Worm (Caenorhabditis elegans): Measurements from ENCODE around the gene clec-180.

Gene clec-180

DNA sequence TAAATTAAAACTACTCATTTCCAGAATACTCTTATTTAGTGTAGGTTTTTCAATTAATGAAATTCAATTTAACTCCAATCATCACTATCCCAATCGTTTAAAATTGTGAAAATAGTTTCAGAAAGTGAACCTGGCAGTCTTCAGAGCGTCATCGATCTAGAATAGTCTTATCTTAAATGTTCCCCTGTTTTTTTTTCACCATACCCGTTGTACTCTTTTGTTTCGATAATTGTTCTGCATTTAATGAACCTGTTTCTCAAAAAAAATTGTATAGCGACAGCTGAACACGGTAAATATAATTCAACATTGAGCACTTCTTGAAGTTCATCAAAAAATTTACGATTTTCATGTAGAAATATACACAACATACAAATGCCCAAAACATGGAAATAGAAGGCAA lies 17.4 kb upstream of the clec-180 start:
- TF ChIP-seq cnd-1 (tag; optimal IDR thresholded peaks at IDR 0.05) (no peak), snpc-4 (tag; optimal IDR thresholded peaks at IDR 0.05) (no peak)

DNA sequence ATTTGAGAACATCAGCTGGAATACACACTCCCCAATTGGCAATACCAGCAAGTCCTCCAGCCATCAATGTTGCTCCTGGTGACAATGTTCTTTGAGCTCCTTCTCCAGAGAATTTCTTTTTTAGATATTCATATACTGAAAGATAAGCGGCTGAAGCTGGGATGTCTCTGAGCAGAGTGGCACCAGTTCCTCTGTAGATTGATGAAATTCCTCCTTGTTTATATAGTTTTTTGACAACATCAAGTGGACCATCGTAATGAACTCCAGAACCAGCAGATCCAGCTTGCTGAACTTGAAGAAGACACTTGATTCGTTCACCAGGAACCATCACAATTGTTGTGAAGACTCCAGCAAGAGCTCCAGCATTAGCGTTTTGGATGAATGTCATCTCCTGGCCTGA lies 16.6 kb upstream of the clec-180 start:
- TF ChIP-seq mep-1 (tag; optimal IDR thresholded peaks at IDR 0.05) (no peak), nhr-12 (tag; optimal IDR thresholded peaks at IDR 0.05) (no peak), sptf-1 (tag; optimal IDR thresholded peaks at IDR 0.05) (no peak), nhr-28 (tag; optimal IDR thresholded peaks at IDR 0.05) (no peak), nhr-237 (tag; optimal IDR thresholded peaks at IDR 0.05) (no peak), lin-32 (GFP tag; optimal IDR thresholded peaks at IDR 0.05) (no peak), ztf-11 (tag; optimal IDR thresholded peaks at IDR 0.05) (no peak), lin-13 (tag; optimal IDR thresholded peaks at IDR 0.05) (no peak), drap-1 (GFP tag; optimal IDR thresholded peaks at IDR 0.05) (no peak), flh-1 (GFP tag; optimal IDR thresholded peaks at IDR 0.05) (no peak), lsy-2 (tag; optimal IDR thresholded peaks at IDR 0.05) (no peak), snpc-4 (tag; optimal IDR thresholded peaks at IDR 0.05) (no peak), ceh-43 (GFP tag; optimal IDR thresholded peaks at IDR 0.05) (no peak), elt-1 (tag; optimal IDR thresholded peaks at IDR 0.05; ENCODE audit: borderline replicate concordance, insufficient read depth) (no peak), ceh-83 (GFP tag; optimal IDR thresholded peaks at IDR 0.05) (no peak), cnd-1 (tag; optimal IDR thresholded peaks at IDR 0.05) (no peak), sem-2 (GFP tag; optimal IDR thresholded peaks at IDR 0.05) (no peak), unc-120 (tag; optimal IDR thresholded peaks at IDR 0.05; ENCODE audit: poor library complexity, severe bottlenecking) (no peak), tbx-8 (GFP tag; optimal IDR thresholded peaks at IDR 0.05) (no peak), ham-2 (GFP tag; optimal IDR thresholded peaks at IDR 0.05) (no peak)

DNA sequence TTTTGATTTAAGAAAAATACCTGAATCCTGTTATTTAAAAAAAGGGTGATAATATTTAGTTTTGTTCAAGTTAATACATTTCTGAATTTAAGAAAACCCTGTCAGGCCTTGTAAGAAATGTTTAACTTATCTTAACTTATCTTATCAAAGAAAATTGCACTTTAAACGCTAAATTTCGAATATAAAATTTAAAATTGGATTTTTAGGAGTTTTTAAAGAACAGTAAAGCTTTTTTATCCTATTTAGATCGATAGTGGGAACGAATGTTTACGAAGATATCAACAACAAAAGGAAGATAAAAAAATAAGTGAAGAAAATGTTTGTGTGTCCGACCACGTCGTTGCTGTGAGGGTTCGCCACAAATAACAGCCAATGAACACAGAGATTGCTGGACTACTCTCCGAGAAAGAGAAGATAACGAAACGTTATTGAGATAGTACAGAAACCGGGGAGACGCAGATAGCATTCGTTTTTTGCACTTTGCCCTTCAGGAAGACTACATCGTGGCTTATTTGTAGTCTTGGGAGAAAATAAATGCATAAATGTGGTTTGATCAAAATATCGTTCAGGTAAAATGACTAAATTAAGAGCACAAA lies 15.6 kb upstream of the clec-180 start, which contains the start of gene dif-1:
TSS of gene dif-1 (minus strand) at position 51 of the 596 bp plus-strand sequence.
- TF ChIP-seq nhr-28 (tag; optimal IDR thresholded peaks at IDR 0.05) (no peak), nhr-12 (tag; optimal IDR thresholded peaks at IDR 0.05) (peak; percentile 90)

DNA sequence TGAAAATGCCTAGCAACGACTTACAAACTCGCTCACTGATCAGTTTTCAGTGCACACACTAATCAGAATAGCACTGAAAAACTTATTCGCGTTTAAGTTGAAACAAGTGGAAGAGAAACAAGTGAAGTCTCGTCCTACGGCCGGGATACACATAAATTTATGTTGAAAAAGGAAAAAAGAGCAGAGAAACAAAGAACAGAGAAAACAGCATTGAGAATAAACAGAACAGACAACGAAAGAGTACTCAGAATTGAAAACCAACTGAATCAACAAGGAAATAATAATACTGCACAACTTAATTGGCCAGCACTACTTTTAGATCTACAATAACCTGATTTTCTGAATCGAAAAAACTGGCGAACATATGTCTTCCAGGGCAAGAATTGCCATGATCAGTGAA lies 14.3 kb upstream of the clec-180 start, which contains the start of gene F49E8.6:
TSS of gene F49E8.6 (minus strand) at position 317 of the 400 bp plus-strand sequence.
- no peak for TF ChIP-seq unc-120 (tag; optimal IDR thresholded peaks at IDR 0.05; ENCODE audit: poor library complexity, severe bottlenecking)
- TF ChIP-seq cnd-1 (tag; optimal IDR thresholded peaks at IDR 0.05): no peak
- TF ChIP-seq snpc-4 (tag; optimal IDR thresholded peaks at IDR 0.05): no peak
- TF ChIP-seq ces-1 (GFP tag; optimal IDR thresholded peaks at IDR 0.05): no peak
- no peak for TF ChIP-seq ceh-39 (tag; optimal IDR thresholded peaks at IDR 0.05)
- TF ChIP-seq bed-3 (GFP tag; optimal IDR thresholded peaks at IDR 0.05): no peak
- TF ChIP-seq mls-2 (tag; optimal IDR thresholded peaks at IDR 0.05): no peak
- no peak for TF ChIP-seq elt-1 (tag; optimal IDR thresholded peaks at IDR 0.05; ENCODE audit: borderline replicate concordance, insufficient read depth)
- TF ChIP-seq elt-3 (tag; optimal IDR thresholded peaks at IDR 0.05): no peak
- no peak for TF ChIP-seq ceh-43 (GFP tag; optimal IDR thresholded peaks at IDR 0.05)
- no peak for TF ChIP-seq unc-39 (tag; optimal IDR thresholded peaks at IDR 0.05)
- TF ChIP-seq lin-32 (GFP tag; optimal IDR thresholded peaks at IDR 0.05): no peak
- TF ChIP-seq blmp-1 (tag; optimal IDR thresholded peaks at IDR 0.05): no peak
- no peak for TF ChIP-seq nhr-76 (tag; optimal IDR thresholded peaks at IDR 0.05)
- no peak for TF ChIP-seq ztf-11 (tag; optimal IDR thresholded peaks at IDR 0.05)
- no peak for TF ChIP-seq zip-8 (tag; optimal IDR thresholded peaks at IDR 0.05)

DNA sequence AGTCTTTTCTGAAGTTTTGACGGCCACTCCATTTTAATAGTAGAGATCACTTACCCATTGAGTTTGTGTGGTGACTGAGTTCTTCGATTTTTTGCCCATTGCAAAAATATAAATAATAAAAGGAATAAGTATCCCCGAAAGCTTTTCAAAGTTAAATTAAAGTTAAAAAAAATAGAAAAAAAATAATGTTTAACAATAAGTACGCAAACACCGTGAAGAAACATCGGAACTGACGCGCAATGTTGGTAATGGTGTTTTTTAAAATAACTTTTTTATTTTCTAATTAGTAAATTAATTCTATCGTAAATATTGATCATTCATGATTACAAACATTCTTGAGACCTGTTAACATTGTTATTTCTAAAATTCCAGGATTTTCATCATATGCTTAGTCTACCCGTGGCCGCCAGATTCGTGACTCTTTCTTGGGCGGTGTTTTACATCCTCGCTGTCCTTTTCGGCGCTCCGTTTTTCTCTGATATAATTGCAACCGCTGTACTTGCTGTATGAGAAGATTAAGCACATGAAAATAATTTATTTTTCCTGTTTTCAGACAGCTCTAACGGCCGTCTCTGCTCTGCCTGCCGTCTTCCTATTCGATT lies 12.3 kb upstream of the clec-180 start, which contains the start of the genes F49E8.7, F49E8.8 and nprl-2:
TSS of gene F49E8.7 (minus strand) at position 101 of the 602 bp plus-strand sequence.
TSS of gene F49E8.8 (plus strand) at position 373 of the 602 bp plus-strand sequence.
TSS of gene nprl-2 (plus strand) at position 552 of the 602 bp plus-strand sequence.
- TF ChIP-seq mab-5 (tag; optimal IDR thresholded peaks at IDR 0.05): no peak

All from whole organism, mixed stage, embryonic.